Worm (Caenorhabditis elegans) whole organism, L1 larva: Measurements from ENCODE around the gene W06E11.1.
A peak's percentile ranks its signal among the peaks of the same experiment; 100 is the strongest.

Experiments used
- C16A3.4 ChIP-seq: fragments of 150-350 bp; optimal IDR thresholded peaks from 2 replicates; lab custom pipeline; 2014; ENCODE audit warnings: missing biosample characterization, missing genetic modification characterization
- F16B12.6 ChIP-seq: fragments of 150-350 bp; optimal IDR thresholded peaks from 2 replicates; lab custom pipeline; 2014; ENCODE audit warnings: missing biosample characterization, missing genetic modification characterization
- Y116A8C.19 ChIP-seq: sonication (generic microtip); optimal IDR thresholded peaks from 2 replicates; lab custom pipeline; 2016; ENCODE audit warnings: missing compliant biosample characterization, missing genetic modification characterization, borderline replicate concordance
- aha-1 ChIP-seq: fragments of 150-350 bp; optimal IDR thresholded peaks from 2 replicates; lab custom pipeline; 2014; ENCODE audit warnings: missing biosample characterization, missing genetic modification characterization
- alr-1 ChIP-seq: fragments of 200-800 bp; sonication (Bioruptor generic); optimal IDR thresholded peaks from 2 replicates; lab custom pipeline; 2018; ENCODE audit warnings: borderline replicate concordance, mild to moderate bottlenecking, missing genetic modification characterization, missing compliant biosample characterization
- ceh-63 ChIP-seq: fragments of 200-800 bp; sonication (Bioruptor generic); optimal IDR thresholded peaks from 2 replicates; lab custom pipeline; 2018; ENCODE audit warnings: mild to moderate bottlenecking, missing genetic modification characterization, missing compliant biosample characterization
- ceh-8 ChIP-seq: fragments of 200-800 bp; sonication (Bioruptor generic); optimal IDR thresholded peaks from 2 replicates; lab custom pipeline; 2018; ENCODE audit warnings: mild to moderate bottlenecking, missing genetic modification characterization, moderate library complexity, missing compliant biosample characterization
- ceh-82 ChIP-seq, 3 experiments: fragments of 150-350 bp in 1 of 3; sonication (generic microtip) in 2 of 3; optimal IDR thresholded peaks; 2 replicates each; lab custom pipeline; 2014 to 2017; ENCODE audit warnings: missing biosample characterization in 3 of 3, missing genetic modification characterization in 3 of 3
- ces-1 ChIP-seq: fragments of 150-350 bp; optimal IDR thresholded peaks from 2 replicates; lab custom pipeline; 2014; ENCODE audit warnings: missing biosample characterization, missing genetic modification reagents, missing genetic modification characterization
- dpl-1 ChIP-seq, 3 experiments: fragments of 150-350 bp in 2 of 3; sonication (generic microtip) in 1 of 3; optimal IDR thresholded peaks; 2 replicates each; lab custom pipeline; 2014 to 2017; ENCODE audit warnings: missing biosample characterization in 3 of 3, missing genetic modification characterization in 3 of 3, missing genetic modification reagents in 3 of 3
- dsc-1 ChIP-seq: sonication (generic microtip); optimal IDR thresholded peaks from 2 replicates; lab custom pipeline; 2016; ENCODE audit warnings: mild to moderate bottlenecking, missing genetic modification characterization, missing compliant biosample characterization
- efl-1 ChIP-seq, 4 experiments: fragments of 150-350 bp; optimal IDR thresholded peaks in 3 of 4; peaks in 1 of 4; 1 replicate in 1 of 4; 2 replicates in 3 of 4; lab custom pipeline; 2014; ENCODE audit warnings: missing biosample characterization in 2 of 4, missing genetic modification characterization in 2 of 4, missing genetic modification reagents in 2 of 4
- efl-3 ChIP-seq: fragments of 200-800 bp; sonication (Bioruptor generic); optimal IDR thresholded peaks from 2 replicates; lab custom pipeline; 2018; ENCODE audit warnings: mild to moderate bottlenecking, missing genetic modification characterization, missing compliant biosample characterization
- elt-2 ChIP-seq: sonication (generic microtip); optimal IDR thresholded peaks from 2 replicates; lab custom pipeline; 2016; ENCODE audit warnings: missing genetic modification characterization, mild to moderate bottlenecking, inconsistent platforms, missing compliant biosample characterization, missing genetic modification reagents
- elt-3 ChIP-seq, 6 experiments: fragments of 150-350 bp in 1 of 6; sonication (generic microtip); optimal IDR thresholded peaks; 2 replicates each; lab custom pipeline; 2017 to 2018; ENCODE audit warnings: missing biosample characterization in 6 of 6, missing genetic modification characterization in 6 of 6, inconsistent platforms in 1 of 6
- ets-5 ChIP-seq: fragments of 200-800 bp; sonication (Bioruptor generic); IDR thresholded peaks from 2 replicates; pipeline ENCODE4 v1.3.6; 2022; ENCODE audit warnings: missing genetic modification characterization, missing compliant biosample characterization
- fkh-10 ChIP-seq: sonication (generic microtip); optimal IDR thresholded peaks from 2 replicates; lab custom pipeline; 2017; ENCODE audit warnings: missing biosample characterization, missing genetic modification reagents, missing genetic modification characterization
- fkh-8 ChIP-seq: sonication (generic microtip); optimal IDR thresholded peaks from 2 replicates; lab custom pipeline; 2016; ENCODE audit warnings: mild to moderate bottlenecking, missing genetic modification characterization, missing compliant biosample characterization
- grh-1 ChIP-seq: fragments of 200-800 bp; sonication (Bioruptor generic); IDR thresholded peaks from 2 replicates; pipeline ENCODE4 v1.3.6; 2022; ENCODE audit warnings: missing genetic modification reagents, missing genetic modification characterization, missing compliant biosample characterization
- hlh-4 ChIP-seq: sonication (generic microtip); optimal IDR thresholded peaks from 2 replicates; lab custom pipeline; 2016; ENCODE audit warnings: mild to moderate bottlenecking, missing genetic modification characterization, missing compliant biosample characterization
- hpl-2 ChIP-seq: fragments of 150-350 bp; optimal IDR thresholded peaks from 2 replicates; lab custom pipeline; 2014; ENCODE audit warnings: missing biosample characterization, missing genetic modification reagents, missing genetic modification characterization
- isw-1 ChIP-seq: fragments of 200-800 bp; sonication (Bioruptor generic); IDR thresholded peaks from 2 replicates; pipeline ENCODE4 v1.3.6; 2022; ENCODE audit warnings: missing genetic modification characterization, missing compliant biosample characterization
- jun-1 ChIP-seq: fragments of 150-350 bp; optimal IDR thresholded peaks from 2 replicates; lab custom pipeline; 2014; ENCODE audit warnings: missing biosample characterization, missing genetic modification reagents, missing genetic modification characterization
- lin-15B ChIP-seq: fragments of 150-350 bp; sonication (generic microtip); optimal IDR thresholded peaks from 3 replicates; lab custom pipeline; 2014; ENCODE audit warnings: missing biosample characterization, missing genetic modification characterization
- lin-39 ChIP-seq: fragments of 150-350 bp; optimal IDR thresholded peaks from 2 replicates; lab custom pipeline; 2014; ENCODE audit warnings: missing biosample characterization, missing genetic modification reagents, missing genetic modification characterization
- lir-3 ChIP-seq: sonication (generic microtip); optimal IDR thresholded peaks from 2 replicates; lab custom pipeline; 2016; ENCODE audit warnings: mild to moderate bottlenecking, missing genetic modification characterization, moderate library complexity, missing compliant biosample characterization; ENCODE audit not compliant: poor library complexity
- mab-9 ChIP-seq: fragments of 200-800 bp; sonication (Bioruptor generic); IDR thresholded peaks from 2 replicates; pipeline ENCODE4 v1.3.6; 2022; ENCODE audit warnings: missing genetic modification reagents, missing genetic modification characterization, missing compliant biosample characterization
- mdl-1 ChIP-seq, 2 experiments: fragments of 150-350 bp; optimal IDR thresholded peaks; 2 replicates each; lab custom pipeline; 2014 to 2017; ENCODE audit warnings: missing biosample characterization in 2 of 2, missing genetic modification characterization in 2 of 2, inconsistent platforms in 1 of 2
- mef-2 ChIP-seq: fragments of 150-350 bp; optimal IDR thresholded peaks from 2 replicates; lab custom pipeline; 2014; ENCODE audit warnings: missing biosample characterization, missing genetic modification characterization
- mep-1 ChIP-seq: fragments of 150-350 bp; optimal IDR thresholded peaks from 2 replicates; lab custom pipeline; 2014; ENCODE audit warnings: missing biosample characterization, missing genetic modification characterization
- nhr-11 ChIP-seq: fragments of 150-350 bp; optimal IDR thresholded peaks from 2 replicates; lab custom pipeline; 2014; ENCODE audit warnings: missing biosample characterization, missing genetic modification characterization
- nhr-12 ChIP-seq: sonication (generic microtip); optimal IDR thresholded peaks from 2 replicates; lab custom pipeline; 2017; ENCODE audit warnings: missing biosample characterization, missing genetic modification characterization
- nhr-20 ChIP-seq: sonication (generic microtip); optimal IDR thresholded peaks from 2 replicates; lab custom pipeline; 2016; ENCODE audit warnings: mild to moderate bottlenecking, missing genetic modification characterization, missing compliant biosample characterization
- nhr-28 ChIP-seq: fragments of 150-350 bp; optimal IDR thresholded peaks from 2 replicates; lab custom pipeline; 2014; ENCODE audit warnings: missing biosample characterization, missing genetic modification characterization
- nhr-47 ChIP-seq: sonication (generic microtip); optimal IDR thresholded peaks from 2 replicates; lab custom pipeline; 2016; ENCODE audit warnings: mild to moderate bottlenecking, missing genetic modification characterization, moderate library complexity, missing compliant biosample characterization
- nhr-76 ChIP-seq: sonication (generic microtip); optimal IDR thresholded peaks from 2 replicates; lab custom pipeline; 2017; ENCODE audit warnings: missing biosample characterization, missing genetic modification characterization
- nhr-77 ChIP-seq: fragments of 150-350 bp; optimal IDR thresholded peaks from 2 replicates; lab custom pipeline; 2014; ENCODE audit warnings: missing biosample characterization, missing genetic modification characterization
- nhr-84 ChIP-seq: sonication (generic microtip); optimal IDR thresholded peaks from 2 replicates; lab custom pipeline; 2017; ENCODE audit warnings: missing biosample characterization, missing genetic modification characterization
- pax-3 ChIP-seq: fragments of 200-800 bp; sonication (Bioruptor generic); optimal IDR thresholded peaks from 2 replicates; lab custom pipeline; 2018; ENCODE audit warnings: mild to moderate bottlenecking, missing genetic modification characterization, moderate library complexity, missing compliant biosample characterization
- rnt-1 ChIP-seq: sonication (generic microtip); optimal IDR thresholded peaks from 2 replicates; lab custom pipeline; 2016; ENCODE audit warnings: mild to moderate bottlenecking, missing genetic modification characterization, moderate library complexity, missing compliant biosample characterization
- skn-1 ChIP-seq: fragments of 150-350 bp; optimal IDR thresholded peaks from 2 replicates; lab custom pipeline; 2014; ENCODE audit warnings: missing biosample characterization, missing genetic modification characterization
- snpc-4 ChIP-seq: fragments of 150-350 bp; optimal IDR thresholded peaks from 2 replicates; lab custom pipeline; 2014; ENCODE audit warnings: missing biosample characterization, missing genetic modification characterization
- swsn-7 ChIP-seq: sonication (generic microtip); optimal IDR thresholded peaks from 2 replicates; lab custom pipeline; 2016; ENCODE audit warnings: missing genetic modification characterization, missing compliant biosample characterization
- tbx-2 ChIP-seq: sonication (generic microtip); optimal IDR thresholded peaks from 2 replicates; lab custom pipeline; 2016; ENCODE audit warnings: missing genetic modification characterization, missing compliant biosample characterization
- unc-130 ChIP-seq: fragments of 150-350 bp; optimal IDR thresholded peaks from 2 replicates; lab custom pipeline; 2017; ENCODE audit warnings: missing biosample characterization, missing genetic modification characterization, inconsistent platforms
- unc-98 ChIP-seq: fragments of 200-800 bp; sonication (Bioruptor generic); IDR thresholded peaks from 2 replicates; pipeline ENCODE4 v1.3.6; 2022; ENCODE audit warnings: missing genetic modification characterization, missing compliant biosample characterization
- xbp-1 ChIP-seq: sonication (generic microtip); optimal IDR thresholded peaks from 2 replicates; lab custom pipeline; 2016; ENCODE audit warnings: missing genetic modification characterization, missing compliant biosample characterization
- ztf-11 ChIP-seq, 2 experiments: sonication (generic microtip); optimal IDR thresholded peaks; 2 replicates each; lab custom pipeline; 2016 to 2017; ENCODE audit warnings: missing genetic modification characterization in 2 of 2, missing biosample characterization in 1 of 2, missing compliant biosample characterization in 1 of 2

Gene W06E11.1

DNA sequence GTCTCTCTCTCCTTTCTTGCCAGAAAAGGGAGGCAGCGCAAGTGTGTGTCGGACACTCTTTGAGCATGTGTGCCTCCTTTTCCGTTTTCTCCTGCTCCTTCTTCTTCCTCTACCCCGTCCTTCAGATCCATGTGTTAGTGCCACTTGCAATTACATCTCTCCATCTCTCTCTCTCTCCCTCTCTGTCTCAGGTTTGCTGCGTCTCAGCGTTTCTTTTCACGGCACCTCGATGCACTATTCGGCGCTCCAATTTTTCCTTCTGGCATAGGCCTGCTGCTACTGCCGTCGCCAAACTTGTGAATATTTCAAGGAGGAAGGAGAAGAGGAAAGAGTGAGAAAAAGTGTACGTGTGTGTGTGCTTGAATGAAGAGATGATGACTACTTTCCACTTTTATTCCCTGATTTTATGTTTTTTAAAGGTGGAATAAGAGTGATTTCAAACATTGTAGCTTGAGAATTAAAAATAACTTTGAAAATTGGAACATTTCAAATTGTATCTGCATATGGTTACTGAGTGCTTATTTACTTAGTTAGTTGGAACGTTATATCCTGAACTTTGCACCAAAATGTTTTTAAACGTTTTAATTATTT, 26.5 kb downstream of the W06E11.1 start, which contains the start of gene W02B3.3 (continued):
- TF ChIP-seq nhr-20 (tag; lab: Kevin White, UChicago): peak; percentile 38
- TF ChIP-seq nhr-12 (tag; lab: Kevin White, UChicago): no peak
- no peak for TF ChIP-seq nhr-11 (tag; lab: Kevin White, UChicago)
- peak; percentile 78 for TF ChIP-seq swsn-7
- TF ChIP-seq fkh-10 (GFP tag; lab: Kevin White, UChicago): peak; percentile 94
- peak; percentile 70 for TF ChIP-seq dsc-1 (tag; lab: Kevin White, UChicago)
- TF ChIP-seq ets-5 (GFP tag; lab: Robert Waterston, UW): no peak
- peak; percentile 92 for TF ChIP-seq fkh-8
- no peak for TF ChIP-seq nhr-77
- TF ChIP-seq ceh-82 (tag; optimal IDR thresholded peaks at IDR 0.05; lab: Kevin White, UChicago): peak; percentile 57 to 91 (median 76)
- peak; percentile 53 for TF ChIP-seq rnt-1 (tag; lab: Kevin White, UChicago)
- TF ChIP-seq C16A3.4 (tag; lab: Kevin White, UChicago): peak; percentile 29
- TF ChIP-seq ces-1 (GFP tag; lab: Kevin White, UChicago): peak; percentile 50
- no peak for TF ChIP-seq F16B12.6 (tag; lab: Kevin White, UChicago)
- peak; percentile 16 for TF ChIP-seq jun-1 (tag; lab: Kevin White, UChicago)
- peak; percentile 42 for TF ChIP-seq unc-130 (tag; lab: Kevin White, UChicago)
- peak; percentile 30 for TF ChIP-seq skn-1 (tag; lab: Kevin White, UChicago)

- TF ChIP-seq tbx-2 (tag; lab: Kevin White, UChicago): peak; percentile 65
- no peak for TF ChIP-seq efl-3 (GFP tag; lab: Kevin White, UChicago)
- no peak for TF ChIP-seq ztf-11 (tag; optimal IDR thresholded peaks at IDR 0.05; lab: Kevin White, UChicago)
- TF ChIP-seq pax-3 (tag; lab: Kevin White, UChicago): peak; percentile 3
- TF ChIP-seq nhr-76: no peak
- no peak for TF ChIP-seq mab-9
- peak; percentile 87 for TF ChIP-seq ces-1 (GFP tag; lab: Kevin White, UChicago)
- no peak for TF ChIP-seq lin-15B
- TF ChIP-seq swsn-7: peak; percentile 73
- TF ChIP-seq mef-2 (tag; lab: Kevin White, UChicago): peak; percentile 83
- no peak for TF ChIP-seq nhr-84
- TF ChIP-seq hlh-4 (tag; lab: Kevin White, UChicago): no peak
- TF ChIP-seq hpl-2 (GFP tag; lab: Kevin White, UChicago): no peak
- TF ChIP-seq C16A3.4 (tag; lab: Kevin White, UChicago): no peak
- TF ChIP-seq elt-2 (tag; lab: Kevin White, UChicago): no peak
- TF ChIP-seq alr-1 (tag; lab: Kevin White, UChicago): no peak
- no peak for TF ChIP-seq lin-39 (tag; lab: Kevin White, UChicago)
- TF ChIP-seq efl-1 (optimal IDR thresholded peaks at IDR 0.05; lab: Kevin White, UChicago): peak; percentile 21 to 25
- no peak for TF ChIP-seq efl-1 (GFP tag; optimal IDR thresholded peaks at IDR 0.05 in 1 of 2; lab: Kevin White, UChicago)
- peak in 1 of 2 experiments; percentile 2 for TF ChIP-seq mdl-1 (tag; optimal IDR thresholded peaks at IDR 0.05; lab: Kevin White, UChicago)
- TF ChIP-seq grh-1 (GFP tag; lab: Robert Waterston, UW): no peak
- no peak for TF ChIP-seq unc-98 (GFP tag; lab: Robert Waterston, UW)
- TF ChIP-seq fkh-10 (GFP tag; lab: Kevin White, UChicago): peak; percentile 81
- peak; percentile 88 for TF ChIP-seq fkh-8
- no peak for TF ChIP-seq ceh-63 (GFP tag; lab: Kevin White, UChicago)
- TF ChIP-seq mep-1 (tag; lab: Kevin White, UChicago): peak; percentile 29
- TF ChIP-seq unc-130 (tag; lab: Kevin White, UChicago): no peak
- peak; percentile 70 for TF ChIP-seq nhr-47 (tag; lab: Kevin White, UChicago)
- TF ChIP-seq lir-3: no peak
- TF ChIP-seq ceh-8 (GFP tag; lab: Kevin White, UChicago): peak; percentile 16
- TF ChIP-seq xbp-1 (tag; lab: Kevin White, UChicago): peak; percentile 39
- TF ChIP-seq rnt-1 (tag; lab: Kevin White, UChicago): peak; percentile 24
- no peak for TF ChIP-seq aha-1
- no peak for TF ChIP-seq Y116A8C.19 (tag; lab: Kevin White, UChicago)
- TF ChIP-seq isw-1: peak; percentile 62
- TF ChIP-seq nhr-77: no peak
- TF ChIP-seq ceh-82 (tag; optimal IDR thresholded peaks at IDR 0.05; lab: Kevin White, UChicago): peak in 2 of 3 experiments; percentile 3 to 68
- no peak for TF ChIP-seq nhr-28 (tag; lab: Kevin White, UChicago)
- no peak for TF ChIP-seq elt-3 (tag; optimal IDR thresholded peaks at IDR 0.05; lab: Kevin White, UChicago)
- TF ChIP-seq snpc-4 (tag; lab: Kevin White, UChicago): no peak
- TF ChIP-seq dpl-1 (GFP tag; optimal IDR thresholded peaks at IDR 0.05; lab: Kevin White, UChicago): peak in 1 of 3 experiments; percentile 19
- TF ChIP-seq nhr-11 (tag; lab: Kevin White, UChicago): no peak
These were observed 29.1 kb downstream of the W06E11.1 start for ce11 chrIII:670994-671393.
